Fruit fly (Drosophila melanogaster) whole organism, pupa: ENCODE results near the gene CG42449.

ENCODE experiments used
- CG10348 ChIP-seq: fragments of 200-800 bp; sonication (Bioruptor generic); IDR thresholded peaks from 2 replicates; pipeline ENCODE4 v1.3.6; 2022; ENCODE audit warnings: missing biosample characterization, missing genetic modification characterization
- CG12605 ChIP-seq: fragments of 200-800 bp; sonication (Bioruptor generic); IDR thresholded peaks from 2 replicates; pipeline ENCODE4 v1.3.6; 2022; ENCODE audit warnings: missing biosample characterization, missing genetic modification characterization
- CG13204 ChIP-seq: fragments of 200-800 bp; sonication (Bioruptor generic); optimal IDR thresholded peaks from 2 replicates; lab custom pipeline; 2018; ENCODE audit warnings: missing biosample characterization, mild to moderate bottlenecking, missing genetic modification characterization, moderate library complexity
- CG14655 ChIP-seq: fragments of 200-800 bp; sonication (Bioruptor generic); optimal IDR thresholded peaks from 3 replicates; lab custom pipeline; 2017; ENCODE audit warnings: mild to moderate bottlenecking, missing biosample characterization, missing genetic modification reagents, missing genetic modification characterization
- CG15710 ChIP-seq: fragments of 200-800 bp; sonication (Bioruptor generic); optimal IDR thresholded peaks from 2 replicates; lab custom pipeline; 2018; ENCODE audit warnings: missing biosample characterization, mild to moderate bottlenecking, missing genetic modification characterization, moderate library complexity
- CG17806 ChIP-seq: fragments of 200-800 bp; sonication (Bioruptor generic); optimal IDR thresholded peaks from 2 replicates; lab custom pipeline; 2018; ENCODE audit warnings: missing biosample characterization, mild to moderate bottlenecking, missing genetic modification characterization, moderate library complexity
- CG32121 ChIP-seq: fragments of 200-800 bp; sonication (Bioruptor generic); IDR thresholded peaks from 2 replicates; pipeline ENCODE4 v1.3.6; 2022; ENCODE audit warnings: missing biosample characterization, missing genetic modification characterization
- CG4496 ChIP-seq: fragments of 200-800 bp; sonication (Bioruptor generic); IDR thresholded peaks from 3 replicates; pipeline ENCODE4 v1.3.6; 2022; ENCODE audit warnings: missing biosample characterization, missing genetic modification characterization
- CG8159 ChIP-seq: fragments of 200-800 bp; sonication (Bioruptor generic); optimal IDR thresholded peaks from 3 replicates; lab custom pipeline; 2018; ENCODE audit warnings: missing biosample characterization, mild to moderate bottlenecking, missing genetic modification characterization, moderate library complexity
- CG8301 ChIP-seq: fragments of 200-800 bp; sonication (Bioruptor generic); optimal IDR thresholded peaks from 2 replicates; lab custom pipeline; 2018; ENCODE audit warnings: missing biosample characterization, mild to moderate bottlenecking, missing genetic modification characterization
- CG9948 ChIP-seq: fragments of 200-800 bp; sonication (Bioruptor generic); optimal IDR thresholded peaks from 2 replicates; lab custom pipeline; 2018; ENCODE audit warnings: missing biosample characterization, mild to moderate bottlenecking, missing genetic modification characterization, moderate library complexity
- D1 ChIP-seq: fragments of 200-800 bp; sonication (Bioruptor generic); optimal IDR thresholded peaks from 2 replicates; lab custom pipeline; 2018; ENCODE audit warnings: missing biosample characterization, mild to moderate bottlenecking, missing genetic modification characterization, moderate library complexity
- EcR ChIP-seq: fragments of 200-800 bp; sonication (Bioruptor generic); optimal IDR thresholded peaks from 3 replicates; lab custom pipeline; 2019; ENCODE audit warnings: missing biosample characterization, missing genetic modification characterization, mild to moderate bottlenecking, moderate library complexity, missing genetic modification reagents
- Ets98B ChIP-seq: fragments of 200-800 bp; sonication (Bioruptor generic); IDR thresholded peaks from 2 replicates; pipeline ENCODE4 v1.3.6; 2022; ENCODE audit warnings: missing biosample characterization, missing genetic modification characterization
- Pif1A ChIP-seq: fragments of 200-800 bp; sonication (Bioruptor generic); optimal IDR thresholded peaks from 3 replicates; lab custom pipeline; 2016; ENCODE audit warnings: missing biosample characterization, missing genetic modification characterization
- Pif1B ChIP-seq: fragments of 200-800 bp; sonication (Bioruptor generic); optimal IDR thresholded peaks from 3 replicates; lab custom pipeline; 2016; ENCODE audit warnings: missing biosample characterization, missing genetic modification characterization
- Snoo ChIP-seq: fragments of 200-800 bp; sonication (Bioruptor generic); optimal IDR thresholded peaks from 3 replicates; lab custom pipeline; 2017; ENCODE audit warnings: missing biosample characterization, mild to moderate bottlenecking, missing genetic modification characterization, inconsistent platforms
- fd96Ca ChIP-seq: fragments of 200-800 bp; sonication (Bioruptor generic); IDR thresholded peaks from 3 replicates; pipeline ENCODE4 v1.3.6; 2022; ENCODE audit warnings: missing biosample characterization, missing genetic modification characterization
- gl ChIP-seq: fragments of 200-800 bp; sonication (Bioruptor generic); optimal IDR thresholded peaks from 2 replicates; lab custom pipeline; 2018; ENCODE audit warnings: missing biosample characterization, mild to moderate bottlenecking, missing genetic modification characterization
- rn ChIP-seq: fragments of 200-800 bp; sonication (Bioruptor generic); IDR thresholded peaks from 2 replicates; pipeline ENCODE4 v1.3.6; 2022; ENCODE audit warnings: missing biosample characterization, missing genetic modification characterization

The CG42449 gene

dm6 chrX:5732440-5732839 is 49.4 kb downstream of the CG42449 start, which contains the start of gene CG15773:
Gene CG15773 (plus strand): TSS chrX:5732740.
- TF ChIP-seq CG17806 (no peak), rn (GFP tag; lab: Robert Waterston, UW) (no peak), CG4496 (GFP tag; lab: Robert Waterston, UW) (no peak), EcR (GFP tag; lab: Kevin White, UChicago) (no peak), CG10348 (GFP tag; lab: Robert Waterston, UW) (no peak), Ets98B (no peak), gl (tag; lab: Kevin White, UChicago) (no peak), CG12605 (no peak), D1 (no peak), CG14655 (GFP tag; lab: Kevin White, UChicago) (no peak), Pif1B (GFP tag; lab: Kevin White, UChicago) (no peak), CG32121 (no peak), CG13204 (no peak), Pif1A (GFP tag; lab: Kevin White, UChicago) (no peak), CG8301 (tag; lab: Kevin White, UChicago) (no peak), fd96Ca (GFP tag; lab: Robert Waterston, UW) (no peak), Snoo (tag; lab: Kevin White, UChicago) (no peak), CG8159 (tag; lab: Kevin White, UChicago) (no peak), CG15710 (no peak), CG9948 (no peak)
